Fruit fly (Drosophila melanogaster): ENCODE data around the gene CG43924.

- no peak for TF ChIP-seq CG33557 (GFP tag; optimal IDR thresholded peaks at IDR 0.05)
- TF ChIP-seq CG12769 (tag; optimal IDR thresholded peaks at IDR 0.05): no peak
- TF ChIP-seq NFAT (GFP tag; IDR thresholded peaks at IDR 0.05): no peak
- TF ChIP-seq exex (tag; optimal IDR thresholded peaks at IDR 0.05): no peak
- TF ChIP-seq CG10565 (GFP tag; optimal IDR thresholded peaks at IDR 0.05): no peak
- TF ChIP-seq CG2202 (tag; optimal IDR thresholded peaks at IDR 0.05): no peak
- TF ChIP-seq gcm2 (GFP tag; optimal IDR thresholded peaks at IDR 0.05): no peak
- no peak for TF ChIP-seq CG4707 (GFP tag; optimal IDR thresholded peaks at IDR 0.05)
- TF ChIP-seq CG14710 (tag; optimal IDR thresholded peaks at IDR 0.05): no peak
- no peak for TF ChIP-seq nmo (GFP tag; optimal IDR thresholded peaks at IDR 0.05)
- no peak for TF ChIP-seq ase (GFP tag; IDR thresholded peaks at IDR 0.05)
Observed at dm6 chr2L:15751259-15751555, 40.3 kb upstream of the CG43924 start.

All from whole organism, embryonic.